Fruit fly (Drosophila melanogaster) Kc167 (cell line): ENCODE measurements around the gene CG6707.

Experiments used
- Sin3A ChIP-seq: fragments of >200 bp; optimal IDR thresholded peaks from 2 replicates; lab custom pipeline; 2018; ENCODE audit warnings: missing external identifiers
- psq ChIP-seq: fragments of >200 bp; optimal IDR thresholded peaks from 2 replicates; lab custom pipeline; 2017; ENCODE audit warnings: missing external identifiers
- ttk ChIP-seq: sonication (Bioruptor generic); optimal IDR thresholded peaks from 2 replicates; lab custom pipeline; 2017; ENCODE audit warnings: missing external identifiers

- TF ChIP-seq psq (lab: Kevin White, UChicago) = no peak
- TF ChIP-seq Sin3A (lab: Kevin White, UChicago) = no peak
- TF ChIP-seq ttk (lab: Kevin White, UChicago) = no peak
Observed at dm6 chr3L:9893983-9894382, 4.4 kb downstream of the CG6707 start.
